Fruit fly (Drosophila melanogaster) whole organism, embryonic: ENCODE measurements around the gene sdt.

Experiments
- Abd-B ChIP-seq: fragments of 200-800 bp; sonication (Bioruptor generic); optimal IDR thresholded peaks from 2 replicates; lab custom pipeline; 2018; ENCODE audit warnings: missing biosample characterization, mild to moderate bottlenecking, missing genetic modification characterization, moderate library complexity
- Atf-2 ChIP-seq: fragments of 200-800 bp; sonication (Bioruptor generic); optimal IDR thresholded peaks from 2 replicates; lab custom pipeline; 2016; ENCODE audit warnings: missing biosample characterization, missing genetic modification characterization
- C15 ChIP-seq: fragments of 200-800 bp; sonication (Bioruptor generic); IDR thresholded peaks from 3 replicates; pipeline ENCODE4 v1.3.6; 2022; ENCODE audit warnings: missing biosample characterization, missing genetic modification characterization
- CG10209 ChIP-seq: fragments of 200-800 bp; sonication (Bioruptor generic); optimal IDR thresholded peaks from 3 replicates; lab custom pipeline; 2017; ENCODE audit warnings: missing biosample characterization, mild to moderate bottlenecking, missing genetic modification characterization, missing genetic modification reagents
- CG10274 ChIP-seq: fragments of 200-800 bp; sonication (Bioruptor generic); optimal IDR thresholded peaks from 3 replicates; lab custom pipeline; 2017; ENCODE audit warnings: missing biosample characterization, mild to moderate bottlenecking, missing genetic modification characterization
- CG10654 ChIP-seq: fragments of 200-800 bp; sonication (Bioruptor generic); optimal IDR thresholded peaks from 2 replicates; lab custom pipeline; 2016; ENCODE audit warnings: missing biosample characterization, missing genetic modification characterization
- CG11695 ChIP-seq: fragments of 200-800 bp; sonication (Bioruptor generic); IDR thresholded peaks from 3 replicates; pipeline ENCODE4 v1.3.6; 2022; ENCODE audit warnings: missing biosample characterization, missing genetic modification characterization
- CG13624 ChIP-seq: fragments of 200-800 bp; sonication (Bioruptor generic); optimal IDR thresholded peaks from 2 replicates; lab custom pipeline; 2016; ENCODE audit warnings: missing biosample characterization, missing genetic modification characterization
- CG14014 ChIP-seq: fragments of 200-800 bp; sonication (Bioruptor generic); IDR thresholded peaks from 2 replicates; pipeline ENCODE4 v1.3.6; 2022; ENCODE audit warnings: missing biosample characterization, missing genetic modification characterization
- CG17359 ChIP-seq: fragments of 200-800 bp; sonication (Bioruptor generic); optimal IDR thresholded peaks from 3 replicates; lab custom pipeline; 2018; ENCODE audit warnings: missing biosample characterization, mild to moderate bottlenecking, missing genetic modification characterization, moderate library complexity
- CG18764 ChIP-seq: fragments of 200-800 bp; sonication (Bioruptor generic); optimal IDR thresholded peaks from 3 replicates; lab custom pipeline; 2016; ENCODE audit warnings: missing biosample characterization, missing genetic modification characterization
- CG2116 ChIP-seq: fragments of 200-800 bp; sonication (Bioruptor generic); optimal IDR thresholded peaks from 3 replicates; lab custom pipeline; 2018; ENCODE audit warnings: missing biosample characterization, mild to moderate bottlenecking, missing genetic modification characterization
- CG2712 ChIP-seq: fragments of 200-800 bp; optimal IDR thresholded peaks from 3 replicates; lab custom pipeline; 2019; ENCODE audit warnings: missing biosample characterization, mild to moderate bottlenecking, missing genetic modification characterization, moderate library complexity
- CG30020 ChIP-seq: fragments of 200-800 bp; optimal IDR thresholded peaks from 2 replicates; lab custom pipeline; 2019; ENCODE audit warnings: missing biosample characterization, mild to moderate bottlenecking, missing genetic modification characterization, moderate library complexity
- CG32772 ChIP-seq: fragments of 200-800 bp; sonication (Bioruptor generic); IDR thresholded peaks from 2 replicates; pipeline ENCODE4 v1.3.6; 2022; ENCODE audit warnings: missing biosample characterization, missing genetic modification characterization
- CG4707 ChIP-seq: fragments of 200-800 bp; sonication (Bioruptor generic); optimal IDR thresholded peaks from 2 replicates; lab custom pipeline; 2018; ENCODE audit warnings: missing biosample characterization, mild to moderate bottlenecking, missing genetic modification characterization, moderate library complexity
- CG4820 ChIP-seq: fragments of 200-800 bp; sonication (Bioruptor generic); optimal IDR thresholded peaks from 3 replicates; lab custom pipeline; 2016; ENCODE audit warnings: missing biosample characterization, missing genetic modification characterization
- CG6654 ChIP-seq: fragments of 200-800 bp; sonication (Bioruptor generic); optimal IDR thresholded peaks from 2 replicates; lab custom pipeline; 2017; ENCODE audit warnings: missing biosample characterization, mild to moderate bottlenecking, missing genetic modification characterization
- CG6683 ChIP-seq: fragments of 200-800 bp; sonication (Bioruptor generic); optimal IDR thresholded peaks from 2 replicates; lab custom pipeline; 2017; ENCODE audit warnings: missing biosample characterization, mild to moderate bottlenecking, missing genetic modification characterization, missing genetic modification reagents
- CG6854 ChIP-seq: fragments of 200-800 bp; sonication (Bioruptor generic); optimal IDR thresholded peaks from 3 replicates; lab custom pipeline; 2017; ENCODE audit warnings: missing biosample characterization, mild to moderate bottlenecking, missing genetic modification characterization
- Elba2 ChIP-seq: fragments of 200-800 bp; sonication (Bioruptor generic); optimal IDR thresholded peaks from 3 replicates; lab custom pipeline; 2016; ENCODE audit warnings: missing biosample characterization, missing genetic modification characterization
- Ets97D ChIP-seq: fragments of 200-800 bp; sonication (Bioruptor generic); optimal IDR thresholded peaks from 3 replicates; lab custom pipeline; 2016; ENCODE audit warnings: missing biosample characterization, missing genetic modification characterization
- Hmr ChIP-seq: fragments of 200-800 bp; sonication (Bioruptor generic); optimal IDR thresholded peaks from 3 replicates; lab custom pipeline; 2017; ENCODE audit warnings: mild to moderate bottlenecking, missing biosample characterization, missing genetic modification reagents, missing genetic modification characterization
- Med ChIP-seq: fragments of 200-800 bp; sonication (Bioruptor generic); peaks from one replicate; lab custom pipeline; 2016; ENCODE audit warnings: missing biosample characterization, missing genetic modification characterization, mild to moderate bottlenecking, inconsistent platforms, moderate library complexity
- Meics ChIP-seq: fragments of 200-800 bp; sonication (Bioruptor generic); optimal IDR thresholded peaks from 2 replicates; lab custom pipeline; 2017; ENCODE audit warnings: missing biosample characterization, mild to moderate bottlenecking, missing genetic modification characterization
- NC2α ChIP-seq: fragments of 200-800 bp; sonication (Bioruptor generic); optimal IDR thresholded peaks from 2 replicates; lab custom pipeline; 2016; ENCODE audit warnings: missing biosample characterization, missing genetic modification characterization
- Ptx1 ChIP-seq: fragments of 200-800 bp; sonication (Bioruptor generic); IDR thresholded peaks from 2 replicates; pipeline ENCODE4 v1.3.6; 2022; ENCODE audit warnings: missing biosample characterization, missing genetic modification characterization
- Sox102F ChIP-seq: fragments of 200-800 bp; sonication (Bioruptor generic); optimal IDR thresholded peaks from 2 replicates; lab custom pipeline; 2018; ENCODE audit warnings: missing biosample characterization, mild to moderate bottlenecking, missing genetic modification characterization, moderate library complexity
- Spps ChIP-seq: fragments of 200-800 bp; sonication (Bioruptor generic); optimal IDR thresholded peaks from 2 replicates; lab custom pipeline; 2018; ENCODE audit warnings: missing biosample characterization, mild to moderate bottlenecking, missing genetic modification characterization
- Ssrp ChIP-seq: fragments of 200-800 bp; sonication (Bioruptor generic); optimal IDR thresholded peaks from 2 replicates; lab custom pipeline; 2018; ENCODE audit warnings: missing biosample characterization, mild to moderate bottlenecking, missing genetic modification characterization, moderate library complexity
- al ChIP-seq: fragments of 200-800 bp; sonication (Bioruptor generic); IDR thresholded peaks from 2 replicates; pipeline ENCODE4 v1.3.6; 2022; ENCODE audit warnings: missing biosample characterization, missing genetic modification characterization
- bcd ChIP-seq: fragments of 200-800 bp; sonication (Bioruptor generic); optimal IDR thresholded peaks from 2 replicates; lab custom pipeline; 2017; ENCODE audit warnings: missing biosample characterization, mild to moderate bottlenecking, missing genetic modification characterization
- crp ChIP-seq, 2 experiments: fragments of 200-800 bp; sonication (Bioruptor generic); optimal IDR thresholded peaks; 2 replicates in 1 of 2; 3 replicates in 1 of 2; lab custom pipeline; 2017; ENCODE audit warnings: missing biosample characterization in 2 of 2, missing genetic modification characterization in 2 of 2, mild to moderate bottlenecking in 1 of 2, moderate library complexity in 1 of 2
- gcm ChIP-seq: fragments of 200-800 bp; sonication (Bioruptor generic); optimal IDR thresholded peaks from 2 replicates; lab custom pipeline; 2019; ENCODE audit warnings: missing biosample characterization, mild to moderate bottlenecking, missing genetic modification characterization, moderate library complexity
- gro ChIP-seq: fragments of 200-800 bp; sonication (Bioruptor generic); optimal IDR thresholded peaks from 2 replicates; lab custom pipeline; 2016; ENCODE audit warnings: missing biosample characterization, missing genetic modification characterization
- jing ChIP-seq: fragments of 200-800 bp; sonication (Bioruptor generic); optimal IDR thresholded peaks from 2 replicates; lab custom pipeline; 2018; ENCODE audit warnings: missing biosample characterization, mild to moderate bottlenecking, missing genetic modification characterization
- lab ChIP-seq: fragments of 200-800 bp; sonication (Bioruptor generic); optimal IDR thresholded peaks from 3 replicates; lab custom pipeline; 2017; ENCODE audit warnings: missing biosample characterization, missing genetic modification characterization, mild to moderate bottlenecking, moderate library complexity, missing genetic modification reagents
- lilli ChIP-seq: fragments of 200-800 bp; sonication (Bioruptor generic); optimal IDR thresholded peaks from 3 replicates; lab custom pipeline; 2016; ENCODE audit warnings: missing biosample characterization, missing genetic modification characterization
- nerfin-1 ChIP-seq: fragments of 200-800 bp; sonication (Bioruptor generic); optimal IDR thresholded peaks from 3 replicates; lab custom pipeline; 2019; ENCODE audit warnings: missing biosample characterization, mild to moderate bottlenecking, missing genetic modification characterization, moderate library complexity
- pfk ChIP-seq: fragments of 200-800 bp; sonication (Bioruptor generic); optimal IDR thresholded peaks from 2 replicates; lab custom pipeline; 2018; ENCODE audit warnings: missing biosample characterization, mild to moderate bottlenecking, missing genetic modification characterization, moderate library complexity
- phol ChIP-seq: fragments of 200-800 bp; sonication (Bioruptor generic); optimal IDR thresholded peaks from 3 replicates; lab custom pipeline; 2018; ENCODE audit warnings: missing biosample characterization, mild to moderate bottlenecking, missing genetic modification characterization, moderate library complexity
- prd ChIP-seq, 3 experiments: fragments of >200 bp in 2 of 3; fragments of 200-800 bp in 1 of 3; sonication (Bioruptor generic) in 1 of 3; optimal IDR thresholded peaks in 2 of 3; IDR thresholded peaks in 1 of 3; 2 replicates in 2 of 3; 3 replicates in 1 of 3; pipeline versions ENCODE4 v1.3.6 to Lab custom; 2017 to 2022; ENCODE audit warnings: missing biosample characterization in 1 of 3, missing genetic modification characterization in 1 of 3
- repo ChIP-seq: fragments of 200-800 bp; sonication (Bioruptor generic); optimal IDR thresholded peaks from 2 replicates; lab custom pipeline; 2016; ENCODE audit warnings: missing biosample characterization, missing genetic modification characterization
- scrt ChIP-seq: fragments of 200-800 bp; sonication (Bioruptor generic); optimal IDR thresholded peaks from 2 replicates; lab custom pipeline; 2018; ENCODE audit warnings: missing biosample characterization, mild to moderate bottlenecking, missing genetic modification characterization, moderate library complexity
- seq ChIP-seq: fragments of 200-800 bp; sonication (Bioruptor generic); IDR thresholded peaks from 2 replicates; pipeline ENCODE4 v1.3.6; 2022; ENCODE audit warnings: missing biosample characterization, missing genetic modification characterization
- sna ChIP-seq: fragments of 200-800 bp; sonication (Bioruptor generic); IDR thresholded peaks from 2 replicates; pipeline ENCODE4 v1.3.6; 2022; ENCODE audit warnings: missing biosample characterization, missing genetic modification characterization; ENCODE audit not compliant: partially characterized antibody
- so ChIP-seq: fragments of 200-800 bp; sonication (Bioruptor generic); IDR thresholded peaks from 3 replicates; pipeline ENCODE4 v1.3.6; 2022; ENCODE audit warnings: missing biosample characterization, missing genetic modification characterization
- vnd ChIP-seq: fragments of 200-800 bp; sonication (Bioruptor generic); IDR thresholded peaks from 3 replicates; pipeline ENCODE4 v1.3.6; 2022; ENCODE audit warnings: missing biosample characterization, missing genetic modification characterization; ENCODE audit not compliant: partially characterized antibody
- zfh2 ChIP-seq: fragments of 200-800 bp; sonication (Bioruptor generic); optimal IDR thresholded peaks from 2 replicates; lab custom pipeline; 2016; ENCODE audit warnings: missing biosample characterization, missing genetic modification characterization

sdt gene

DNA sequence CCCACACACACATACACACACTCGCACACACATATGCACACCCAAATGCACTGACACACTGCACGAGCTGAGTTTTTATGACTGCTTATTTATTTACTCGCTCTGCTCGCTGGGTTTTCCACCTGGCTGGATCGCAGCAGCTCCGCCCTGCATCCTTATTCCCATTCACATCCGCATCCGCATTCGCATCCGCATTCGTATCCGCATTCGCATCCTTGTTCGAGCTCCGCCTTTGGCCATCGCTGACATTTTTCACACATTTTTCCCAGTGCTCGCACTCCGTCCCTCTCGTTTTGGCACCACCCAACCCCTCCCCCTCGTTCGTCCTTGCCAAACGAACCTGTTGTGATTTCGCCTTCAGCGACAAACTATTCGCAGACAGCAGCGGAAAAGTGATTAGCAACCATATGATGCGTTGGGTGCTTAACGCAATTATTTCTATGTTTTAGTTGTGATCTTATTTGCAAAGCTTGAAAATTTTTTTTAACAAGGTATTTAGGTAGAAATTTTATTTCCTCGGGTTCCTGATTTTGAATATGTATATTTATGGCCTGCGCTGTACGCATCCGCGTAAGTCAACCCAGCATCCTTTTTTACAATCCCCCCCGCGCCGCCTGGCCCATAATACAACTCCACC is 32.9 kb downstream of the sdt start (continued):
- no peak for TF ChIP-seq CG13624 (GFP tag; lab: Kevin White, UChicago)
- no peak for TF ChIP-seq bcd (GFP tag; lab: Kevin White, UChicago)
- no peak for TF ChIP-seq C15 (GFP tag; lab: Robert Waterston, UW)
- no peak for TF ChIP-seq Atf-2 (GFP tag; lab: Kevin White, UChicago)
- no peak for TF ChIP-seq Spps (tag; lab: Kevin White, UChicago)
- peak; percentile 2 for TF ChIP-seq CG10209 (GFP tag; lab: Kevin White, UChicago)
- TF ChIP-seq NC2α, result no peak
- TF ChIP-seq Sox102F (GFP tag; lab: Kevin White, UChicago), result no peak
- TF ChIP-seq Meics (GFP tag; lab: Kevin White, UChicago), result no peak
- TF ChIP-seq CG6854 (GFP tag; lab: Kevin White, UChicago), result no peak
- no peak for TF ChIP-seq vnd
- peak; percentile 16 for TF ChIP-seq Ssrp (tag; lab: Kevin White, UChicago)
- no peak for TF ChIP-seq crp (GFP tag; optimal IDR thresholded peaks at IDR 0.05; lab: Kevin White, UChicago)
- TF ChIP-seq sna (GFP tag; lab: Robert Waterston, UW), result no peak
- TF ChIP-seq CG4820 (GFP tag; lab: Kevin White, UChicago), result peak; percentile 11
- TF ChIP-seq CG18764 (GFP tag; lab: Kevin White, UChicago), result no peak
- TF ChIP-seq CG11695 (GFP tag; lab: Robert Waterston, UW), result 0 out of 3 replicates have a peak, but pooled peaks have one; percentile 29
- no peak for TF ChIP-seq jing (GFP tag; lab: Kevin White, UChicago)
- peak; percentile 3 for TF ChIP-seq Hmr (GFP tag; lab: Kevin White, UChicago)
- no peak for TF ChIP-seq CG32772
- no peak for TF ChIP-seq CG10654
- no peak for TF ChIP-seq CG30020 (tag; lab: Kevin White, UChicago)
- no peak for TF ChIP-seq seq (GFP tag; lab: Robert Waterston, UW)
- no peak for TF ChIP-seq pfk (GFP tag; lab: Kevin White, UChicago)
- TF ChIP-seq CG2712 (tag; lab: Kevin White, UChicago), result peak; percentile 37
- TF ChIP-seq lilli (GFP tag; lab: Kevin White, UChicago), result no peak
- no peak for TF ChIP-seq CG6683 (GFP tag; lab: Kevin White, UChicago)
- no peak for TF ChIP-seq CG14014 (GFP tag; lab: Robert Waterston, UW)
- no peak for TF ChIP-seq CG2116 (GFP tag; lab: Kevin White, UChicago)
- TF ChIP-seq CG6654 (GFP tag; lab: Kevin White, UChicago), result no peak
- TF ChIP-seq gro (GFP tag; lab: Kevin White, UChicago), result no peak
- no peak for TF ChIP-seq Elba2 (GFP tag; lab: Kevin White, UChicago)
- no peak for TF ChIP-seq al
- TF ChIP-seq nerfin-1 (tag; lab: Kevin White, UChicago), result no peak
- TF ChIP-seq Med (GFP tag; lab: Kevin White, UChicago), result peak; percentile 75
- TF ChIP-seq prd (optimal IDR thresholded peaks at IDR 0.05; lab: Kevin White, UChicago), result no peak
- TF ChIP-seq prd (GFP tag; IDR thresholded peaks at IDR 0.05; lab: Robert Waterston, UW), result peak; percentile 83
- TF ChIP-seq lab (GFP tag; lab: Kevin White, UChicago), result peak; percentile 9
- no peak for TF ChIP-seq scrt (GFP tag; lab: Kevin White, UChicago)
- TF ChIP-seq Ets97D (GFP tag; lab: Kevin White, UChicago), result no peak
- no peak for TF ChIP-seq Abd-B (GFP tag; lab: Kevin White, UChicago)
- no peak for TF ChIP-seq Ptx1 (GFP tag; lab: Robert Waterston, UW)
- TF ChIP-seq CG17359, result peak; percentile 5
- no peak for TF ChIP-seq phol (tag; lab: Kevin White, UChicago)
- no peak for TF ChIP-seq CG4707
- no peak for TF ChIP-seq so (GFP tag; lab: Robert Waterston, UW)
- TF ChIP-seq CG10274 (GFP tag; lab: Kevin White, UChicago), result no peak
- no peak for TF ChIP-seq repo (GFP tag; lab: Kevin White, UChicago)
- no peak for TF ChIP-seq gcm (GFP tag; lab: Kevin White, UChicago)
- no peak for TF ChIP-seq zfh2 (GFP tag; lab: Kevin White, UChicago)
